Fruit fly (Drosophila melanogaster) whole organism, prepupa: ENCODE data around the gene xit.

Experiments
- CG10669 ChIP-seq: fragments of 200-800 bp; sonication (Bioruptor generic); optimal IDR thresholded peaks from 3 replicates; lab custom pipeline; 2018; ENCODE audit warnings: missing biosample characterization, mild to moderate bottlenecking, missing genetic modification characterization, moderate library complexity
- CG11762 ChIP-seq: fragments of 200-800 bp; sonication (Bioruptor generic); optimal IDR thresholded peaks from 3 replicates; lab custom pipeline; 2016; ENCODE audit warnings: missing biosample characterization, missing genetic modification characterization; ENCODE audit not compliant: insufficient read depth
- CG11902 ChIP-seq: fragments of 200-800 bp; sonication (Bioruptor generic); optimal IDR thresholded peaks from 3 replicates; lab custom pipeline; 2016; ENCODE audit warnings: missing biosample characterization, missing genetic modification characterization
- CG15336 ChIP-seq: fragments of 200-800 bp; sonication (Bioruptor generic); IDR thresholded peaks from 2 replicates; pipeline ENCODE4 v1.3.6; 2022; ENCODE audit warnings: missing biosample characterization, missing genetic modification characterization
- CG3032 ChIP-seq: fragments of 200-800 bp; optimal IDR thresholded peaks from 2 replicates; lab custom pipeline; 2019; ENCODE audit warnings: missing biosample characterization, mild to moderate bottlenecking, missing genetic modification characterization, moderate library complexity
- CG31627 ChIP-seq: fragments of 200-800 bp; sonication (Bioruptor generic); optimal IDR thresholded peaks from 3 replicates; lab custom pipeline; 2016; ENCODE audit warnings: missing biosample characterization, missing genetic modification characterization
- CG32006 ChIP-seq: fragments of 200-800 bp; sonication (Bioruptor generic); optimal IDR thresholded peaks from 3 replicates; lab custom pipeline; 2017; ENCODE audit warnings: missing biosample characterization, mild to moderate bottlenecking, missing genetic modification characterization
- CG34406 ChIP-seq: fragments of 200-800 bp; sonication (Bioruptor generic); optimal IDR thresholded peaks from 3 replicates; lab custom pipeline; 2016; ENCODE audit warnings: missing biosample characterization, missing genetic modification characterization
- CG3919 ChIP-seq: fragments of 200-800 bp; sonication (Bioruptor generic); optimal IDR thresholded peaks from 3 replicates; lab custom pipeline; 2016; ENCODE audit warnings: missing biosample characterization, missing genetic modification characterization
- CG4318 ChIP-seq: fragments of 200-800 bp; sonication (Bioruptor generic); optimal IDR thresholded peaks from 3 replicates; lab custom pipeline; 2017; ENCODE audit warnings: missing biosample characterization, mild to moderate bottlenecking, missing genetic modification characterization
- CG6163 ChIP-seq: fragments of 200-800 bp; sonication (Bioruptor generic); IDR thresholded peaks from 3 replicates; pipeline ENCODE4 v1.3.6; 2022; ENCODE audit warnings: missing biosample characterization, missing genetic modification characterization
- CG6276 ChIP-seq: fragments of 200-800 bp; sonication (Bioruptor generic); optimal IDR thresholded peaks from 2 replicates; lab custom pipeline; 2017; ENCODE audit warnings: missing biosample characterization, mild to moderate bottlenecking, missing genetic modification characterization
- CG6792 ChIP-seq: fragments of 200-800 bp; sonication (Bioruptor generic); optimal IDR thresholded peaks from 3 replicates; lab custom pipeline; 2016; ENCODE audit warnings: missing biosample characterization, missing genetic modification characterization
- CG6808 ChIP-seq: fragments of 200-800 bp; sonication (Bioruptor generic); optimal IDR thresholded peaks from 3 replicates; lab custom pipeline; 2017; ENCODE audit warnings: missing biosample characterization, missing genetic modification characterization, mild to moderate bottlenecking, moderate library complexity, missing genetic modification reagents
- CG6854 ChIP-seq: fragments of 200-800 bp; sonication (Bioruptor generic); optimal IDR thresholded peaks from 2 replicates; lab custom pipeline; 2017; ENCODE audit warnings: missing biosample characterization, mild to moderate bottlenecking, missing genetic modification characterization
- CG7368 ChIP-seq: fragments of 200-800 bp; sonication (Bioruptor generic); optimal IDR thresholded peaks from 3 replicates; lab custom pipeline; 2016; ENCODE audit warnings: missing biosample characterization, missing genetic modification characterization
- CG8119 ChIP-seq: fragments of 200-800 bp; sonication (Bioruptor generic); IDR thresholded peaks from 3 replicates; pipeline ENCODE4 v1.3.6; 2022; ENCODE audit warnings: missing biosample characterization, missing genetic modification characterization
- CG9139 ChIP-seq: fragments of 200-800 bp; sonication (Bioruptor generic); optimal IDR thresholded peaks from 3 replicates; lab custom pipeline; 2017; ENCODE audit warnings: missing biosample characterization, mild to moderate bottlenecking, missing genetic modification characterization
- Eip78C ChIP-seq: fragments of 200-800 bp; sonication (Bioruptor generic); peaks from one replicate; lab custom pipeline; 2016; ENCODE audit warnings: missing biosample characterization, missing genetic modification characterization
- Eip93F ChIP-seq: fragments of 200-800 bp; sonication (Bioruptor generic); optimal IDR thresholded peaks from 2 replicates; lab custom pipeline; 2016; ENCODE audit warnings: missing biosample characterization, mild to moderate bottlenecking, missing genetic modification characterization
- Ets21C ChIP-seq: fragments of 200-800 bp; sonication (Bioruptor generic); optimal IDR thresholded peaks from 3 replicates; lab custom pipeline; 2016; ENCODE audit warnings: missing biosample characterization, missing genetic modification characterization
- Ets96B ChIP-seq: fragments of 200-800 bp; optimal IDR thresholded peaks from 2 replicates; lab custom pipeline; 2019; ENCODE audit warnings: missing biosample characterization, mild to moderate bottlenecking, missing genetic modification characterization, moderate library complexity
- Gug ChIP-seq: fragments of 200-800 bp; sonication (Bioruptor generic); IDR thresholded peaks from 2 replicates; pipeline ENCODE4 v1.3.6; 2022; ENCODE audit warnings: missing biosample characterization, missing genetic modification characterization
- Hr38 ChIP-seq: sonication (Bioruptor generic); optimal IDR thresholded peaks from 2 replicates; lab custom pipeline; 2016; ENCODE audit warnings: missing biosample characterization, missing genetic modification characterization
- Hr39 ChIP-seq: fragments of 200-800 bp; sonication (Bioruptor generic); optimal IDR thresholded peaks from 2 replicates; lab custom pipeline; 2016; ENCODE audit warnings: missing biosample characterization, missing genetic modification characterization
- Hr4 ChIP-seq: fragments of 200-800 bp; sonication (Bioruptor generic); optimal IDR thresholded peaks from 3 replicates; lab custom pipeline; 2016; ENCODE audit warnings: missing biosample characterization, missing genetic modification characterization
- Lpt ChIP-seq: fragments of 200-800 bp; sonication (Bioruptor generic); optimal IDR thresholded peaks from 3 replicates; lab custom pipeline; 2016; ENCODE audit warnings: missing biosample characterization, missing genetic modification characterization
- OdsH ChIP-seq: fragments of 200-800 bp; sonication (Bioruptor generic); optimal IDR thresholded peaks from 3 replicates; lab custom pipeline; 2016; ENCODE audit warnings: missing biosample characterization, missing genetic modification characterization
- Smox ChIP-seq: fragments of 200-800 bp; sonication (Bioruptor generic); optimal IDR thresholded peaks from 3 replicates; lab custom pipeline; 2016; ENCODE audit warnings: missing biosample characterization, missing genetic modification characterization
- Sox102F ChIP-seq: fragments of 200-800 bp; sonication (Bioruptor generic); optimal IDR thresholded peaks from 2 replicates; lab custom pipeline; 2016; ENCODE audit warnings: missing biosample characterization, mild to moderate bottlenecking, missing genetic modification characterization
- achi ChIP-seq: fragments of 200-800 bp; sonication (Bioruptor generic); optimal IDR thresholded peaks from 3 replicates; lab custom pipeline; 2016; ENCODE audit warnings: missing biosample characterization, missing genetic modification characterization
- acj6 ChIP-seq: fragments of 200-800 bp; sonication (Bioruptor generic); optimal IDR thresholded peaks from 3 replicates; lab custom pipeline; 2016; ENCODE audit warnings: missing biosample characterization, missing genetic modification characterization
- cyc ChIP-seq: fragments of 200-800 bp; sonication (Bioruptor generic); optimal IDR thresholded peaks from 3 replicates; lab custom pipeline; 2016; ENCODE audit warnings: missing biosample characterization, missing genetic modification characterization
- dac ChIP-seq: fragments of 200-800 bp; sonication (Bioruptor generic); optimal IDR thresholded peaks from 2 replicates; lab custom pipeline; 2017; ENCODE audit warnings: missing biosample characterization, mild to moderate bottlenecking, missing genetic modification characterization
- dsx ChIP-seq: fragments of 200-800 bp; optimal IDR thresholded peaks from 3 replicates; lab custom pipeline; 2019; ENCODE audit warnings: missing biosample characterization, mild to moderate bottlenecking, missing genetic modification characterization, moderate library complexity; ENCODE audit not compliant: poor library complexity, severe bottlenecking
- eg ChIP-seq: fragments of 200-800 bp; sonication (Bioruptor generic); IDR thresholded peaks from 3 replicates; pipeline ENCODE4 v1.3.6; 2022; ENCODE audit warnings: missing biosample characterization, missing genetic modification characterization
- esn ChIP-seq: fragments of 200-800 bp; sonication (Bioruptor generic); optimal IDR thresholded peaks from 2 replicates; lab custom pipeline; 2016; ENCODE audit warnings: missing biosample characterization, mild to moderate bottlenecking, missing genetic modification characterization, moderate library complexity
- fd59A ChIP-seq: fragments of 200-800 bp; sonication (Bioruptor generic); optimal IDR thresholded peaks from 2 replicates; lab custom pipeline; 2017; ENCODE audit warnings: missing biosample characterization, mild to moderate bottlenecking, missing genetic modification characterization, missing genetic modification reagents
- lz ChIP-seq: fragments of 200-800 bp; sonication (Bioruptor generic); optimal IDR thresholded peaks from 3 replicates; lab custom pipeline; 2016; ENCODE audit warnings: missing biosample characterization, missing genetic modification characterization
- pdm3 ChIP-seq: fragments of 200-800 bp; sonication (Bioruptor generic); optimal IDR thresholded peaks from 3 replicates; lab custom pipeline; 2016; ENCODE audit warnings: missing biosample characterization, missing genetic modification characterization
- salr ChIP-seq, 2 experiments: fragments of 200-800 bp; sonication (Bioruptor generic); optimal IDR thresholded peaks; 3 replicates each; lab custom pipeline; 2016 to 2018; ENCODE audit warnings: missing biosample characterization in 2 of 2, missing genetic modification characterization in 2 of 2, mild to moderate bottlenecking in 1 of 2
- ss ChIP-seq, 2 experiments: fragments of 200-800 bp; sonication (Bioruptor generic); optimal IDR thresholded peaks; 2 replicates in 1 of 2; 3 replicates in 1 of 2; lab custom pipeline; 2017 to 2018; ENCODE audit warnings: mild to moderate bottlenecking in 2 of 2, missing biosample characterization in 2 of 2, missing genetic modification characterization in 2 of 2, moderate library complexity in 1 of 2
- svp ChIP-seq: fragments of 200-800 bp; sonication (Bioruptor generic); peaks from one replicate; lab custom pipeline; 2016; ENCODE audit warnings: missing biosample characterization, missing genetic modification characterization
- topi ChIP-seq: fragments of 200-800 bp; sonication (Bioruptor generic); optimal IDR thresholded peaks from 3 replicates; lab custom pipeline; 2016; ENCODE audit warnings: missing biosample characterization, missing genetic modification characterization
- vri ChIP-seq: fragments of 200-800 bp; sonication (Bioruptor generic); optimal IDR thresholded peaks from 3 replicates; lab custom pipeline; 2016; ENCODE audit warnings: missing biosample characterization, mild to moderate bottlenecking, missing genetic modification characterization

Gene xit

dm6 chrX:6778068-6778467 lies 42.7 kb upstream of the xit start (continued):
- peak; percentile 8 for TF ChIP-seq CG11762 (GFP tag; lab: Kevin White, UChicago)
- TF ChIP-seq Hr38: no peak
- TF ChIP-seq CG7368: no peak
- no peak for TF ChIP-seq Lpt (GFP tag; lab: Kevin White, UChicago)
- TF ChIP-seq ss (GFP tag; optimal IDR thresholded peaks at IDR 0.05; lab: Kevin White, UChicago): peak in 1 of 2 experiments; percentile 40
- TF ChIP-seq CG15336 (GFP tag; lab: Robert Waterston, UW): no peak
- TF ChIP-seq fd59A (GFP tag; lab: Kevin White, UChicago): peak; percentile 44
- no peak for TF ChIP-seq esn (GFP tag; lab: Kevin White, UChicago)
- no peak for TF ChIP-seq Hr4 (GFP tag; lab: Kevin White, UChicago)
- no peak for TF ChIP-seq CG6163
- TF ChIP-seq CG31627: no peak
- TF ChIP-seq dac: no peak
- TF ChIP-seq Ets96B (tag; lab: Kevin White, UChicago): peak; percentile 35
- TF ChIP-seq CG4318: no peak
- TF ChIP-seq topi (GFP tag; lab: Kevin White, UChicago): peak; percentile 9
- peak; percentile 26 for TF ChIP-seq CG9139 (GFP tag; lab: Kevin White, UChicago)
- no peak for TF ChIP-seq Sox102F (GFP tag; lab: Kevin White, UChicago)
- no peak for TF ChIP-seq CG3919

dm6 chrX:6778780-6779179 lies 42.0 kb upstream of the xit start:
- TF ChIP-seq CG4318 (no peak), CG15336 (GFP tag; lab: Robert Waterston, UW) (no peak), Hr39 (GFP tag; lab: Kevin White, UChicago) (peak; percentile 20), CG3032 (no peak), Ets21C (GFP tag; lab: Kevin White, UChicago) (no peak), Eip93F (GFP tag; lab: Kevin White, UChicago) (no peak), ss (GFP tag; optimal IDR thresholded peaks at IDR 0.05; lab: Kevin White, UChicago) (no peak), Ets96B (tag; lab: Kevin White, UChicago) (peak; percentile 5), pdm3 (GFP tag; lab: Kevin White, UChicago) (peak; percentile 1), salr (GFP tag; optimal IDR thresholded peaks at IDR 0.05; lab: Kevin White, UChicago) (no peak), Eip78C (GFP tag; lab: Kevin White, UChicago) (peak; percentile 78), CG9139 (GFP tag; lab: Kevin White, UChicago) (no peak), cyc (peak; percentile 4), Smox (no peak), Gug (GFP tag; lab: Robert Waterston, UW) (no peak), OdsH (GFP tag; lab: Kevin White, UChicago) (peak; percentile 32), CG32006 (peak; percentile 21), CG6163 (no peak), lz (GFP tag; lab: Kevin White, UChicago) (peak; percentile 1), svp (GFP tag; lab: Kevin White, UChicago) (peak; percentile 68), CG8119 (GFP tag; lab: Robert Waterston, UW) (no peak), CG10669 (GFP tag; lab: Kevin White, UChicago) (peak; percentile 37), CG31627 (peak; percentile 20), Hr4 (GFP tag; lab: Kevin White, UChicago) (peak; percentile 13), vri (GFP tag; lab: Kevin White, UChicago) (no peak), CG6792 (GFP tag; lab: Kevin White, UChicago) (no peak), acj6 (GFP tag; lab: Kevin White, UChicago) (peak; percentile 9), CG6276 (GFP tag; lab: Kevin White, UChicago) (no peak), CG6808 (GFP tag; lab: Kevin White, UChicago) (peak; percentile 0)

- no peak for TF ChIP-seq CG6276 (GFP tag; lab: Kevin White, UChicago)
- TF ChIP-seq fd59A (GFP tag; lab: Kevin White, UChicago): peak; percentile 4
- peak; percentile 39 for TF ChIP-seq achi
- peak; percentile 22 for TF ChIP-seq lz (GFP tag; lab: Kevin White, UChicago)
- TF ChIP-seq dsx (GFP tag; lab: Kevin White, UChicago): peak; percentile 6
- no peak for TF ChIP-seq CG6854 (GFP tag; lab: Kevin White, UChicago)
- TF ChIP-seq Eip78C (GFP tag; lab: Kevin White, UChicago): peak; percentile 73
- TF ChIP-seq Ets96B (tag; lab: Kevin White, UChicago): peak; percentile 9
- peak; percentile 20 for TF ChIP-seq CG3032
- TF ChIP-seq CG34406 (GFP tag; lab: Kevin White, UChicago): no peak
- TF ChIP-seq CG31627: peak; percentile 3
- TF ChIP-seq CG7368: peak; percentile 12
- peak; percentile 18 for TF ChIP-seq Sox102F (GFP tag; lab: Kevin White, UChicago)
- no peak for TF ChIP-seq CG11902 (GFP tag; lab: Kevin White, UChicago)
- 0 out of 3 replicates have a peak, but pooled peaks have one; percentile 32 for TF ChIP-seq eg
- TF ChIP-seq CG15336 (GFP tag; lab: Robert Waterston, UW): peak; percentile 35; the same call in 1 of the 2 replicates
- TF ChIP-seq topi (GFP tag; lab: Kevin White, UChicago): peak; percentile 37
- no peak for TF ChIP-seq Hr39 (GFP tag; lab: Kevin White, UChicago)
- TF ChIP-seq esn (GFP tag; lab: Kevin White, UChicago): peak; percentile 56
- TF ChIP-seq cyc: no peak
- TF ChIP-seq Hr4 (GFP tag; lab: Kevin White, UChicago): peak; percentile 46
- TF ChIP-seq CG8119 (GFP tag; lab: Robert Waterston, UW): peak; percentile 21; the same call in 1 of the 3 replicates
- TF ChIP-seq, all 60 proteins: peak for 16
Observed at dm6 chrX:6779609-6780139, 41.1 kb upstream of the xit start, which contains the start of gene shf. TSS of gene shf (minus strand) at chrX:6779659.
